Worm (Caenorhabditis elegans) whole organism, L4 larva: ENCODE data around the gene pha-1.

Source experiments
- F26F4.8 ChIP-seq: fragments of 200-800 bp; sonication (Bioruptor generic); conservative IDR thresholded peaks from 2 replicates; pipeline ENCODE4 v1.3.6; 2022; ENCODE audit warnings: missing genetic modification characterization, missing compliant biosample characterization
- F37D6.2 ChIP-seq: sonication (generic microtip); optimal IDR thresholded peaks from 2 replicates; lab custom pipeline; 2016; ENCODE audit warnings: mild to moderate bottlenecking, missing genetic modification characterization, missing compliant biosample characterization
- R02D3.7 ChIP-seq: fragments of 150-350 bp; sonication (generic microtip); optimal IDR thresholded peaks from 3 replicates; lab custom pipeline; 2014; ENCODE audit warnings: missing biosample characterization, missing genetic modification characterization
- T20F7.1 ChIP-seq: fragments of 200-800 bp; sonication (Bioruptor generic); optimal IDR thresholded peaks from 2 replicates; lab custom pipeline; 2018; ENCODE audit warnings: mild to moderate bottlenecking, missing genetic modification characterization, missing compliant biosample characterization
- T26A8.4 ChIP-seq: fragments of 200-800 bp; sonication (Bioruptor generic); IDR thresholded peaks from 2 replicates; pipeline ENCODE4 v1.3.6; 2022; ENCODE audit warnings: missing genetic modification characterization, missing compliant biosample characterization
- aha-1 ChIP-seq: fragments of 150-350 bp; peaks from one replicate; lab custom pipeline; 2014; ENCODE audit warnings: missing biosample characterization, missing genetic modification characterization
- ama-1 ChIP-seq: fragments of 150-350 bp; optimal IDR thresholded peaks from 2 replicates; lab custom pipeline; 2014; ENCODE audit warnings: inconsistent platforms, mixed read lengths
- arid-1 ChIP-seq: fragments of 200-800 bp; sonication (Bioruptor generic); conservative IDR thresholded peaks from 2 replicates; pipeline ENCODE4 v1.3.6; 2022; ENCODE audit warnings: missing genetic modification reagents, missing genetic modification characterization, missing compliant biosample characterization
- ceh-28 ChIP-seq: fragments of 150-350 bp; optimal IDR thresholded peaks from 2 replicates; lab custom pipeline; 2014; ENCODE audit warnings: missing biosample characterization, missing genetic modification reagents, missing genetic modification characterization
- ceh-32 ChIP-seq: sonication (generic microtip); optimal IDR thresholded peaks from 2 replicates; lab custom pipeline; 2016; ENCODE audit warnings: mild to moderate bottlenecking, missing genetic modification characterization, missing compliant biosample characterization; ENCODE audit not compliant: poor library complexity
- ceh-44 ChIP-seq: fragments of 200-800 bp; sonication (Bioruptor generic); IDR thresholded peaks from 2 replicates; pipeline ENCODE4 v1.3.6; 2022; ENCODE audit warnings: missing genetic modification reagents, missing genetic modification characterization, missing compliant biosample characterization
- ceh-62 ChIP-seq: sonication (generic microtip); optimal IDR thresholded peaks from 2 replicates; lab custom pipeline; 2017; ENCODE audit warnings: missing biosample characterization, missing genetic modification characterization
- ceh-82 ChIP-seq: sonication (generic microtip); optimal IDR thresholded peaks from 2 replicates; lab custom pipeline; 2017; ENCODE audit warnings: missing biosample characterization, missing genetic modification characterization
- cey-2 ChIP-seq: sonication (generic microtip); optimal IDR thresholded peaks from 3 replicates; lab custom pipeline; 2017; ENCODE audit warnings: missing genetic modification characterization, mild to moderate bottlenecking, missing compliant biosample characterization, antibody characterized with exemption, borderline replicate concordance; ENCODE audit not compliant: insufficient read depth
- dmd-6 ChIP-seq: fragments of 200-800 bp; sonication (Bioruptor generic); IDR thresholded peaks from 2 replicates; pipeline ENCODE4 v1.3.6; 2022; ENCODE audit warnings: missing genetic modification reagents, missing genetic modification characterization, missing compliant biosample characterization
- dmd-8 ChIP-seq: fragments of 200-800 bp; sonication (Bioruptor generic); IDR thresholded peaks from 2 replicates; pipeline ENCODE4 v1.3.6; 2022; ENCODE audit warnings: missing genetic modification characterization, missing compliant biosample characterization
- dmd-9 ChIP-seq: fragments of 200-800 bp; sonication (Bioruptor generic); IDR thresholded peaks from 2 replicates; pipeline ENCODE4 v1.3.6; 2022; ENCODE audit warnings: missing genetic modification reagents, missing genetic modification characterization, missing compliant biosample characterization
- egl-43 ChIP-seq: fragments of 200-800 bp; sonication (Bioruptor generic); IDR thresholded peaks from 2 replicates; pipeline ENCODE4 v1.3.6; 2022; ENCODE audit warnings: missing genetic modification reagents, missing genetic modification characterization, missing compliant biosample characterization
- fos-1 ChIP-seq: fragments of 150-350 bp; optimal IDR thresholded peaks from 2 replicates; lab custom pipeline; 2014; ENCODE audit warnings: missing biosample characterization, missing genetic modification characterization
- hlh-30 ChIP-seq: sonication (generic microtip); optimal IDR thresholded peaks from 2 replicates; lab custom pipeline; 2017; ENCODE audit warnings: antibody characterized with exemption, mild to moderate bottlenecking, missing genetic modification characterization, missing compliant biosample characterization; ENCODE audit not compliant: insufficient read depth
- hmg-1.1 ChIP-seq: fragments of 200-800 bp; sonication (Bioruptor generic); IDR thresholded peaks from 2 replicates; pipeline ENCODE4 v1.3.6; 2022; ENCODE audit warnings: missing genetic modification reagents, missing genetic modification characterization, missing compliant biosample characterization
- lin-1 ChIP-seq: fragments of 200-800 bp; sonication (Bioruptor generic); IDR thresholded peaks from 2 replicates; pipeline ENCODE4 v1.3.6; 2022; ENCODE audit warnings: missing genetic modification reagents, missing genetic modification characterization, missing compliant biosample characterization
- lin-13 ChIP-seq: fragments of 150-350 bp; optimal IDR thresholded peaks from 2 replicates; lab custom pipeline; 2014; ENCODE audit warnings: missing biosample characterization, missing genetic modification reagents, missing genetic modification characterization
- lin-15B ChIP-seq: fragments of 150-350 bp; sonication (generic microtip); optimal IDR thresholded peaks from 3 replicates; lab custom pipeline; 2014; ENCODE audit warnings: missing biosample characterization, missing genetic modification characterization
- lin-39 ChIP-seq: fragments of 150-350 bp; optimal IDR thresholded peaks from 2 replicates; lab custom pipeline; 2014; ENCODE audit warnings: missing biosample characterization, missing genetic modification reagents, missing genetic modification characterization
- lir-3 ChIP-seq: sonication (generic microtip); optimal IDR thresholded peaks from 2 replicates; lab custom pipeline; 2016; ENCODE audit warnings: mild to moderate bottlenecking, missing genetic modification characterization, missing compliant biosample characterization
- madf-5 ChIP-seq, 2 experiments: fragments of 200-800 bp; sonication (Bioruptor generic); IDR thresholded peaks; 2 replicates each; pipeline ENCODE4 v1.3.6; 2022; ENCODE audit warnings: missing compliant biosample characterization in 2 of 2, missing genetic modification characterization in 2 of 2
- mdl-1 ChIP-seq, 2 experiments: fragments of 150-350 bp in 1 of 2; sonication (generic microtip) in 1 of 2; optimal IDR thresholded peaks; 2 replicates each; lab custom pipeline; 2014 to 2017; ENCODE audit warnings: missing biosample characterization in 2 of 2, missing genetic modification characterization in 2 of 2
- nhr-102 ChIP-seq: sonication (generic microtip); optimal IDR thresholded peaks from 2 replicates; lab custom pipeline; 2016; ENCODE audit warnings: mild to moderate bottlenecking, missing genetic modification characterization, moderate library complexity, missing compliant biosample characterization
- nhr-237 ChIP-seq: sonication (generic microtip); optimal IDR thresholded peaks from 2 replicates; lab custom pipeline; 2017; ENCODE audit warnings: missing biosample characterization, missing genetic modification characterization
- nhr-25 ChIP-seq: sonication (generic microtip); optimal IDR thresholded peaks from 2 replicates; lab custom pipeline; 2017; ENCODE audit warnings: missing genetic modification characterization, mild to moderate bottlenecking, missing compliant biosample characterization, antibody characterized with exemption, moderate library complexity, borderline replicate concordance; ENCODE audit not compliant: insufficient read depth
- nhr-28 ChIP-seq: fragments of 150-350 bp; optimal IDR thresholded peaks from 2 replicates; lab custom pipeline; 2014; ENCODE audit warnings: missing biosample characterization, missing genetic modification characterization
- pha-4 ChIP-seq, 2 experiments: fragments of 150-350 bp in 1 of 2; fragments of 200-800 bp in 1 of 2; sonication (Bioruptor generic) in 1 of 2; IDR thresholded peaks in 1 of 2; optimal IDR thresholded peaks in 1 of 2; 2 replicates each; pipeline versions ENCODE4 v1.3.6 to Lab custom; 2014 to 2022; ENCODE audit warnings: missing genetic modification characterization in 2 of 2, missing genetic modification reagents in 2 of 2, missing biosample characterization in 1 of 2, missing compliant biosample characterization in 1 of 2
- php-3 ChIP-seq: fragments of 200-800 bp; sonication (Bioruptor generic); IDR thresholded peaks from 2 replicates; pipeline ENCODE4 v1.3.6; 2022; ENCODE audit warnings: missing genetic modification reagents, missing genetic modification characterization, missing compliant biosample characterization
- rbr-2 ChIP-seq: sonication (generic microtip); optimal IDR thresholded peaks from 2 replicates; lab custom pipeline; 2016; ENCODE audit warnings: missing genotype, missing genetic modification characterization, missing compliant biosample characterization
- set-16 ChIP-seq: fragments of 200-800 bp; sonication (Bioruptor generic); IDR thresholded peaks from 2 replicates; pipeline ENCODE4 v1.3.6; 2022; ENCODE audit warnings: missing genetic modification reagents, missing genetic modification characterization, missing compliant biosample characterization
- tra-1 ChIP-seq: fragments of 200-800 bp; sonication (Bioruptor generic); IDR thresholded peaks from 2 replicates; pipeline ENCODE4 v1.3.6; 2022; ENCODE audit warnings: missing genetic modification reagents, missing genetic modification characterization, missing compliant biosample characterization
- unc-130 ChIP-seq: sonication (generic microtip); optimal IDR thresholded peaks from 2 replicates; lab custom pipeline; 2016; ENCODE audit warnings: missing genetic modification reagents, missing genetic modification characterization, missing compliant biosample characterization
- zfp-2 ChIP-seq: sonication (generic microtip); optimal IDR thresholded peaks from 2 replicates; lab custom pipeline; 2016; ENCODE audit warnings: mild to moderate bottlenecking, missing genetic modification characterization, missing compliant biosample characterization
- zip-11 ChIP-seq: fragments of 200-800 bp; sonication (Bioruptor generic); IDR thresholded peaks from 2 replicates; pipeline ENCODE4 v1.3.6; 2022; ENCODE audit warnings: missing genetic modification characterization, missing compliant biosample characterization
- zip-2 ChIP-seq: fragments of 150-350 bp; optimal IDR thresholded peaks from 2 replicates; lab custom pipeline; 2014; ENCODE audit warnings: missing biosample characterization, missing genetic modification characterization

pha-1 gene

DNA sequence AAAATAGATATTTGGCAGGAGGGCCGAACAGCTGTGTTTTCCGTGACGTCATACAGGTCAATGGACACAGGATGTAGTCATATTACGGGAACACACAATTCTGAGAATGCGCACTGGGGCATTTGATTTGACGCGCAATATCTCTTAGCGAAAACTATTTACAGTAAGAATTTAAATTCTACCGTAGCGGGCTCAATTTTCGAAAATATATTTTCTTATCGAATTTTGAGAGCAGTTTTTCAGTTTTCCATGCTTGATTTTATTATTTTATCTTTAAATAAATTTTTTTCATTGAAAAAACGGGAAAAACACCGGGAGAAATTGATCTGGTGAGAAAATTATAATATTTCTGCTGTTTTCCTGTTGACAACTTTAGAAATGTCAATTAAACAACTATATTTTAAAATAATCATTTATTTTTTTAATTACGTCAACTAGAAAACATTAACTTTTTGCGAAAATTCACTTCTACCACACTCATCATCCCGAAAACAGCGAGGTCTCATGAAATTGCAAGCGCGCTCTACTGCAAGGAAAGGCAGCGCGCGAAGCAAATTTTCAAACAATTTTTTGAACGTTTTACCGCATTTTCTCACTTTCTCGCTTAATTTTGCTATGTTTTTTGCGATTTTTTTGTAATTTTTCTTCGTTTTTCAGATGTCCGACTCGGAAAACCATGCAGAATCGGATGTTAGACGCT lies 10.4 kb downstream of the pha-1 start, which contains the start of the genes Y47D3A.1 and pola-1 (continued):
- TF ChIP-seq egl-43 (GFP tag; lab: Robert Waterston, UW) (no peak), dmd-6 (peak; percentile 56; the same call in 1 of the 2 replicates), hlh-30 (tag; lab: Kevin White, UChicago) (peak; percentile 49), php-3 (GFP tag; lab: Robert Waterston, UW) (no peak), ceh-32 (tag; lab: Kevin White, UChicago) (no peak)

DNA sequence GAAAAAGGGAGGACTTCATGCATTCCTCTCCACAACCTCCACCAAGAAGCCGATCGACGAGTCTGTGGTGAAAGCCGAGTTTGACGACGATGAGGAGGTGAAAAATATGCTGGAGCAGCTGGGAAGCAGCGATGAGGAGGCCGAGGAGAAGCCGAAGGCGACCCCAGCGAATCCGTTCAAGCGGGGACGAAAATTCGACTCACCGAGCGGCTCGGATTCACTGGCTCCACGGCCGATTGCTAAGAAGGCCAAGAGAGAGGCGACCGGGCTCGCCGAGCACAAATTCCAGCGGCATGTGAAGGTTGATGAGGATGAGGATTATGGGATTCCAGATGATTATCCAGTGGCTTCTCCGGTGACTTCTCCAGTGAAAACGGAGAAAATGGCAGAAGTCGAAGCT lies 11.3 kb downstream of the pha-1 start:
- TF ChIP-seq zip-11 (GFP tag; lab: Robert Waterston, UW) (no peak), aha-1 (tag; lab: Kevin White, UChicago) (peak; percentile 79), tra-1 (GFP tag; lab: Robert Waterston, UW) (no peak), set-16 (GFP tag; lab: Robert Waterston, UW) (peak; percentile 89), dmd-8 (no peak)
- TF ChIP-seq, all 104 proteins: peak for 2

DNA sequence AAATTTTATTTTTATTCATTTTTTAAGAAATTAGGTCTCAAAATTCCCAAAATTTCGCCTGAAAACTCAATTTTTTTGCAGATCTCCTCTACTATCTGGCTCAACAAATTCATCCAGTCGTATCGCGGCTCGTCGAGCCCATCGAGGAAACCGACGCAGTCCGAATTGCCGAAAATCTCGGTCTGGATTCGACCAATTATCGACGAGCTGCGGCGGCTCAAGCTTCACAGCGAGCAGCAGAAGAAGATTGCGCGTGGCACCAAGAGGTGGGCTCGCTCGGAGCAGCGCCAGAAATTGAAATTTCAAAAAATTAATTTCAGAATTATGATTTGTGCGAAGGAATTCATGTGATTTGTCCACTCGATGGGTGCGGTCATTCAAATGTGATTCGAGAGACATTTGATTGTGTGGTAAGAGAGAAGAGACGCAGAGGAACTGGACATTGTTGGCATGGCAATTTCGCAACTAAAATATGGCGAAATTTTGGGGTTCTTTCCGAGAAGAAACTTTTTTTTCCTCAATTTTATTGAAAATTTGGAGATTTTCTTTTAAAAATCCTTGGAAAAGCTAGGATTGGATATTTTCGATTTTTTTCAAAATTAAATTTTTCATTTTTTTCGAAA lies 17.8 kb downstream of the pha-1 start:
- no peak for TF ChIP-seq F37D6.2 (tag; lab: Kevin White, UChicago)
- TF ChIP-seq ceh-62: no peak
- TF ChIP-seq hlh-30 (tag; lab: Kevin White, UChicago): peak; percentile 21
- TF ChIP-seq zip-2 (tag; lab: Kevin White, UChicago): no peak
- TF ChIP-seq arid-1 (GFP tag; lab: Robert Waterston, UW): no peak
- TF ChIP-seq set-16 (GFP tag; lab: Robert Waterston, UW): peak; percentile 65; the same call in 1 of the 2 replicates
- TF ChIP-seq ceh-82 (tag; lab: Kevin White, UChicago): no peak
- TF ChIP-seq unc-130 (GFP tag; lab: Kevin White, UChicago): no peak
- TF ChIP-seq php-3 (GFP tag; lab: Robert Waterston, UW): no peak
- no peak for TF ChIP-seq lin-13 (GFP tag; lab: Kevin White, UChicago)
- TF ChIP-seq nhr-102 (tag; lab: Kevin White, UChicago): no peak
- TF ChIP-seq, all 104 proteins: peak for 2

DNA sequence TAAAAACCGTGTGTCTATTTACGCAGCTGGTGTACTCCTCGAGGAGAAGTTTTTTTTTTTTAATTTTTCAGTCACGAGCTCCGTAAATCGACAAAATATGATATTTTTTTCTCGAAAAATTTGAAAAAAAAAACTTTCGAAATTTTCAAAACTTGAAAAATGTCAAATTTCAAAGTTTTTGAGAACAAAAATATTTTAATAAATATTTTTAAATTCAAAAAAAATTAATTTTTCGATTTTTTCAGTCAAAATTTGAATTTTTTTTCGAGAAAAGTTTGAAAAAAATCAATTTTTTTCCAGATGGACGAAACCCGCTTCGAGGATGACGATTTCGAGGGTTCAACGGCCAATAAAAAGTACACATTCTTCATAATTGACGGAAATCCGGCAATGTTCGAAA lies 23.0 kb downstream of the pha-1 start, which contains the start of gene cku-70:
Gene cku-70, plus strand, starts transcription at position 301 of the 400 bp plus-strand sequence.
- TF ChIP-seq dmd-9 (GFP tag; lab: Robert Waterston, UW) (no peak), cey-2 (no peak), T20F7.1 (GFP tag; lab: Kevin White, UChicago) (no peak), zfp-2 (no peak), ceh-28 (no peak), F37D6.2 (tag; lab: Kevin White, UChicago) (no peak), T26A8.4 (GFP tag; lab: Robert Waterston, UW) (no peak), pha-4 (GFP tag; IDR thresholded peaks at IDR 0.05; lab: Robert Waterston, UW) (no peak), pha-4 (tag; optimal IDR thresholded peaks at IDR 0.05; lab: Kevin White, UChicago) (no peak), lin-1 (GFP tag; lab: Robert Waterston, UW) (no peak), nhr-25 (tag; lab: Kevin White, UChicago) (no peak)

DNA sequence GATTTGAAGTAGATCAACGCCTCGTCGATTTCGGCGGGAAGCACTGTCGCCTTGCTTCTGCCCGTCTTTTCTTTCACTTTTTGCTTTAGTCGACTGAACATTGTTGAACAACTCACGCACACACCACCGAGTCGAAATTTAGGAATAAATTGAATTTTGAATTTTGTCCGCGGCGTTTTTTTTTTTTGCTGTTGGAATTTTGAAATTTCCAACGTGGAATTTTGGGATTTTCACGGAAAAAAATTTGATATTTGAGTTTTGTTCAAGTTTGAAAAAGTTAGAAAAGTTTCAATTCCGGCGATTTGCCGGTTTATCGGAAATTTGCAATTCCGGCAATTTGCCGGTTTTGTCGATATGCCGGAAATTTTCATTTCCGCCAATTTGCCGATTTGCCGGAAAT lies 25.5 kb downstream of the pha-1 start, which contains the start of gene Y47D3A.31:
Gene Y47D3A.31, minus strand, starts transcription at position 101 of the 400 bp plus-strand sequence.
- TF ChIP-seq madf-5 (GFP tag; IDR thresholded peaks at IDR 0.05; lab: Robert Waterston, UW): no peak
- no peak for TF ChIP-seq mdl-1 (tag; optimal IDR thresholded peaks at IDR 0.05; lab: Kevin White, UChicago)
- no peak for TF ChIP-seq nhr-28 (tag; lab: Kevin White, UChicago)
- TF ChIP-seq lin-15B (tag; lab: Kevin White, UChicago): no peak
- TF ChIP-seq dmd-8: no peak
- TF ChIP-seq R02D3.7 (tag; lab: Kevin White, UChicago): no peak
- no peak for TF ChIP-seq nhr-102 (tag; lab: Kevin White, UChicago)
- no peak for TF ChIP-seq fos-1 (tag; lab: Kevin White, UChicago)
- TF ChIP-seq hmg-1.1 (GFP tag; lab: Robert Waterston, UW): no peak
- no peak for TF ChIP-seq lir-3
- TF ChIP-seq ama-1 (lab: Kevin White, UChicago): no peak
- TF ChIP-seq lin-39 (tag; lab: Kevin White, UChicago): no peak
- no peak for TF ChIP-seq ceh-44
- no peak for TF ChIP-seq rbr-2
- no peak for TF ChIP-seq ceh-28
- TF ChIP-seq aha-1 (tag; lab: Kevin White, UChicago): no peak
- TF ChIP-seq php-3 (GFP tag; lab: Robert Waterston, UW): no peak
- TF ChIP-seq nhr-237: no peak
- no peak for TF ChIP-seq T26A8.4 (GFP tag; lab: Robert Waterston, UW)
- TF ChIP-seq F26F4.8 (GFP tag; lab: Robert Waterston, UW): no peak
